Worm (Caenorhabditis elegans): ENCODE measurements around the gene smk-1.

DNA sequence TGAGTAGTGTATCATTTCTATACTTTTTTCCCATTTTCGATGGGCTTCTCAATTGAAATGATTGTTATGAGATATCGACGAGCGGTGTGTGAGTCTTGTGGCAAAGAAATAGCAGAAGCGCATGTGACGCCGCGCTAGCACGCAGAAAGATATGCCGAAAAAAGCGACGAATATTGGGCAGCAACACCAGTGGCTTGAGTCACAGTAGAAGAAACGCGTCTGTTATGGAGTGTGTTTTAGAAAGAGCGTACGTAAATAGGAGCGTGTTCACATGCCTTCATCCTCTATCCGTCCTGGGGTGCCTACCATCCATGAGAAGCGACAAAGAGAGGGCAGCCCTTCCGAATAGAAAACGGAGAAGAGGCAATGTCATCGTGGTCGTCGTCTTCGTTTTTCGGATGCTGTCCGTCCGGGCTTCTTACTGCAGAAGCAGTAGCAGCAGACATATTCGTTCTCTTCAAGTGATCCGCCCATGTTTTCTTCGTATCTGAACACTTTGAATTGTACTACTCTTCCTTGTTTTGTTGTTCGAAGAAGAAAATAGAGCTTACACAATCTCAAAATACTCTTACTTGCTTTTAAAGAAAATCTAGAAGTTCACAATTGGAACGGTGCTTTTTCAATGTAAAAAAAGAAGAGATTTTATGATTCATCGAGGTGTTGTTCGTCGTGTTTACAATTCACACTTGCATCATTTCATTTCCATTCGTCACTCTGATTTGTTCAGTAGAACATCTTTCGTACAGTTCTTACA, 2.4 kb downstream of the smk-1 start:
- TF ChIP-seq nhr-237 (tag; optimal IDR thresholded peaks at IDR 0.05) (no peak), nhr-2 (tag; optimal IDR thresholded peaks at IDR 0.05) (no peak), nhr-28 (tag; optimal IDR thresholded peaks at IDR 0.05) (no peak), sptf-1 (tag; optimal IDR thresholded peaks at IDR 0.05) (no peak), unc-39 (tag; optimal IDR thresholded peaks at IDR 0.05) (no peak)

Data from whole organism, mixed stage, embryonic.